Worm (Caenorhabditis elegans): ENCODE measurements around the gene F35F10.14.

F35F10.14 gene

ce11 chrV:3346434-3347019 lies 26.6 kb upstream of the F35F10.14 start, which contains the start of gene fbxa-65:
TSS of gene fbxa-65 (minus strand) at chrV:3346484.
- TF ChIP-seq spr-3 (GFP tag; optimal IDR thresholded peaks at IDR 0.05): no peak
- TF ChIP-seq aha-1 (tag): peak; percentile 94
- TF ChIP-seq mes-2 (tag; optimal IDR thresholded peaks at IDR 0.05; ENCODE audit: poor library complexity, severe bottlenecking): no peak
- no peak for TF ChIP-seq aly-2 (tag; optimal IDR thresholded peaks at IDR 0.05)
- no peak for TF ChIP-seq nhr-6 (tag; optimal IDR thresholded peaks at IDR 0.05)
- TF ChIP-seq tra-1 (GFP tag; IDR thresholded peaks at IDR 0.05): no peak
- TF ChIP-seq pqm-1 (tag; optimal IDR thresholded peaks at IDR 0.05): no peak
- TF ChIP-seq nhr-28 (tag; optimal IDR thresholded peaks at IDR 0.05): peak; percentile 23

ce11 chrV:3344001-3344400 lies 24.1 kb upstream of the F35F10.14 start:
- no peak for TF ChIP-seq ZK337.2 (GFP tag; IDR thresholded peaks at IDR 0.05)
- no peak for TF ChIP-seq daf-19 (GFP tag; conservative IDR thresholded peaks at IDR 0.05)
- TF ChIP-seq ztf-11 (tag; optimal IDR thresholded peaks at IDR 0.05): no peak
- no peak for TF ChIP-seq egl-43 (GFP tag; IDR thresholded peaks at IDR 0.05)
- TF ChIP-seq hif-1 (tag; optimal IDR thresholded peaks at IDR 0.05): peak in 1 of 2 experiments; percentile 59
- TF ChIP-seq spr-3 (GFP tag; optimal IDR thresholded peaks at IDR 0.05): no peak
- no peak for TF ChIP-seq mxl-2 (GFP tag; conservative IDR thresholded peaks at IDR 0.05)
- TF ChIP-seq nhr-28 (tag; optimal IDR thresholded peaks at IDR 0.05): no peak
- no peak for TF ChIP-seq mes-2 (tag; optimal IDR thresholded peaks at IDR 0.05; ENCODE audit: poor library complexity, severe bottlenecking)
- no peak for TF ChIP-seq saeg-2 (GFP tag; IDR thresholded peaks at IDR 0.05)
- no peak; the same call in 1 of the 2 replicates for TF ChIP-seq lin-1 (GFP tag; IDR thresholded peaks at IDR 0.05)
- TF ChIP-seq nhr-111 (GFP tag; optimal IDR thresholded peaks at IDR 0.05): no peak
- TF ChIP-seq ceh-28 (tag; optimal IDR thresholded peaks at IDR 0.05): no peak
- no peak for TF ChIP-seq duxl-1 (tag; optimal IDR thresholded peaks at IDR 0.05; ENCODE audit: poor library complexity)
- no peak for TF ChIP-seq dmd-9 (GFP tag; IDR thresholded peaks at IDR 0.05)
- no peak for TF ChIP-seq ZK546.5 (tag; optimal IDR thresholded peaks at IDR 0.05)
- no peak for TF ChIP-seq sdz-12 (GFP tag; optimal IDR thresholded peaks at IDR 0.05)
- no peak for TF ChIP-seq nhr-6 (tag; optimal IDR thresholded peaks at IDR 0.05)
- no peak for TF ChIP-seq Y105C5A.15 (GFP tag; IDR thresholded peaks at IDR 0.05)
- TF ChIP-seq hlh-30 (tag; optimal IDR thresholded peaks at IDR 0.05; ENCODE audit: insufficient read depth): peak; percentile 17
- TF ChIP-seq lin-15B (tag; optimal IDR thresholded peaks at IDR 0.05): no peak
- peak in 1 of 2 experiments; percentile 88 for TF ChIP-seq unc-62 (GFP tag; optimal IDR thresholded peaks at IDR 0.05 in 1 of 2)
- TF ChIP-seq unc-62 (tag; optimal IDR thresholded peaks at IDR 0.05): no peak
- TF ChIP-seq daf-16 (GFP tag; optimal IDR thresholded peaks at IDR 0.05): peak in 1 of 2 experiments; percentile 30
- no peak for TF ChIP-seq daf-16 (tag; optimal IDR thresholded peaks at IDR 0.05)
- no peak for TF ChIP-seq mxl-3 (GFP tag; optimal IDR thresholded peaks at IDR 0.05)
- no peak for TF ChIP-seq T26A8.4 (GFP tag; IDR thresholded peaks at IDR 0.05)
- TF ChIP-seq nhr-11 (tag; optimal IDR thresholded peaks at IDR 0.05): peak; percentile 36
- no peak for TF ChIP-seq nhr-237 (tag; optimal IDR thresholded peaks at IDR 0.05)
- 0 out of 2 replicates have a peak, but pooled peaks have one; percentile 75 for TF ChIP-seq ceh-20 (GFP tag; IDR thresholded peaks at IDR 0.05)
- TF ChIP-seq nhr-48 (tag; optimal IDR thresholded peaks at IDR 0.05): no peak
- peak; percentile 22; the same call in 1 of the 2 replicates for TF ChIP-seq dmd-6 (GFP tag; IDR thresholded peaks at IDR 0.05)
- TF ChIP-seq hlh-11 (tag; optimal IDR thresholded peaks at IDR 0.05): peak; percentile 67
- no peak for TF ChIP-seq ceh-32 (tag; optimal IDR thresholded peaks at IDR 0.05; ENCODE audit: poor library complexity)
- TF ChIP-seq lim-7 (GFP tag; IDR thresholded peaks at IDR 0.05): no peak
- no peak for TF ChIP-seq R02D3.7 (tag; optimal IDR thresholded peaks at IDR 0.05)
- no peak for TF ChIP-seq ceh-44 (GFP tag; IDR thresholded peaks at IDR 0.05)
- peak; percentile 62 for TF ChIP-seq aha-1 (tag)
